Fruit fly (Drosophila melanogaster): ENCODE measurements around the gene Arts.

Gene Arts

dm6 chr3L:16567495-16567894 is 35.2 kb upstream of the Arts start (continued):
- peak; percentile 56 for TF ChIP-seq CG4328 (GFP tag; optimal IDR thresholded peaks at IDR 0.05)
- no peak for TF ChIP-seq CG11093 (GFP tag; IDR thresholded peaks at IDR 0.05)
- TF ChIP-seq insv (GFP tag; optimal IDR thresholded peaks at IDR 0.05): no peak
- TF ChIP-seq chm (GFP tag; IDR thresholded peaks at IDR 0.05): 0 out of 2 replicates have a peak, but pooled peaks have one; percentile 20
- TF ChIP-seq lbe (GFP tag; optimal IDR thresholded peaks at IDR 0.05): no peak
- no peak for TF ChIP-seq aop (GFP tag; IDR thresholded peaks at IDR 0.05)
- TF ChIP-seq zfh2 (GFP tag; optimal IDR thresholded peaks at IDR 0.05): no peak
- TF ChIP-seq CG8281 (tag; optimal IDR thresholded peaks at IDR 0.05): peak; percentile 32
- no peak for TF ChIP-seq br (optimal IDR thresholded peaks at IDR 0.05)
- TF ChIP-seq CG8359 (GFP tag; optimal IDR thresholded peaks at IDR 0.05; ENCODE audit: borderline replicate concordance): no peak
- no peak for TF ChIP-seq tna (GFP tag; IDR thresholded peaks at IDR 0.05; ENCODE audit: partially characterized antibody)
- TF ChIP-seq tx (GFP tag; optimal IDR thresholded peaks at IDR 0.05): no peak
- TF ChIP-seq HLH3B (GFP tag; IDR thresholded peaks at IDR 0.05): peak; percentile 67
- TF ChIP-seq ash1 (GFP tag; optimal IDR thresholded peaks at IDR 0.05): no peak
- TF ChIP-seq unpg (GFP tag; optimal IDR thresholded peaks at IDR 0.05): peak; percentile 77
- no peak for TF ChIP-seq CG16813 (GFP tag; IDR thresholded peaks at IDR 0.05; ENCODE audit: partially characterized antibody)
- TF ChIP-seq Camta (GFP tag; optimal IDR thresholded peaks at IDR 0.05): no peak
- no peak for TF ChIP-seq grn (GFP tag; optimal IDR thresholded peaks at IDR 0.05)
- TF ChIP-seq Nf-YA (GFP tag; IDR thresholded peaks at IDR 0.05): no peak
- TF ChIP-seq CG18011 (GFP tag; optimal IDR thresholded peaks at IDR 0.05): no peak
- TF ChIP-seq CG4820 (GFP tag; optimal IDR thresholded peaks at IDR 0.05): peak; percentile 48
- TF ChIP-seq CG31224 (GFP tag; IDR thresholded peaks at IDR 0.05): no peak
- no peak for TF ChIP-seq CG3838 (GFP tag; optimal IDR thresholded peaks at IDR 0.05)
- TF ChIP-seq bab2 (GFP tag; optimal IDR thresholded peaks at IDR 0.05): no peak
- no peak for TF ChIP-seq CG4617 (GFP tag; optimal IDR thresholded peaks at IDR 0.05; ENCODE audit: borderline replicate concordance)
- peak; percentile 35 for TF ChIP-seq CG18599 (GFP tag; optimal IDR thresholded peaks at IDR 0.05)
- no peak for TF ChIP-seq prd (optimal IDR thresholded peaks at IDR 0.05)
- peak; percentile 73; the same call in 2 of the 3 replicates for TF ChIP-seq prd (GFP tag; IDR thresholded peaks at IDR 0.05)
- peak; percentile 83 for TF ChIP-seq gcm (GFP tag; optimal IDR thresholded peaks at IDR 0.05)
- no peak for TF ChIP-seq Optix (GFP tag; IDR thresholded peaks at IDR 0.05)
- no peak for TF ChIP-seq yki (optimal IDR thresholded peaks at IDR 0.05)
- no peak for TF ChIP-seq sim (GFP tag; IDR thresholded peaks at IDR 0.05)
- TF ChIP-seq mld (GFP tag; IDR thresholded peaks at IDR 0.05; ENCODE audit: partially characterized antibody): no peak
- TF ChIP-seq E2f2 (GFP tag; IDR thresholded peaks at IDR 0.05): peak; percentile 35
- TF ChIP-seq pnt (GFP tag; optimal IDR thresholded peaks at IDR 0.05): no peak
- TF ChIP-seq sima (GFP tag; optimal IDR thresholded peaks at IDR 0.05): no peak
- TF ChIP-seq Sox102F (GFP tag; optimal IDR thresholded peaks at IDR 0.05): peak; percentile 84
- TF ChIP-seq CoRest (tag; optimal IDR thresholded peaks at IDR 0.05): peak; percentile 73
- TF ChIP-seq Antp (GFP tag; optimal IDR thresholded peaks at IDR 0.05): no peak
- TF ChIP-seq CG32772 (GFP tag; IDR thresholded peaks at IDR 0.05): no peak
- TF ChIP-seq Hand (GFP tag; optimal IDR thresholded peaks at IDR 0.05): no peak
- no peak for TF ChIP-seq Aef1 (GFP tag; IDR thresholded peaks at IDR 0.05)
- no peak for TF ChIP-seq bbx (GFP tag; IDR thresholded peaks at IDR 0.05; ENCODE audit: partially characterized antibody)
- no peak for TF ChIP-seq Bdp1 (GFP tag; optimal IDR thresholded peaks at IDR 0.05)
- peak; percentile 62 for TF ChIP-seq CG1603 (tag; optimal IDR thresholded peaks at IDR 0.05)
- TF ChIP-seq CG15514 (GFP tag; optimal IDR thresholded peaks at IDR 0.05): no peak
- no peak for TF ChIP-seq amos (GFP tag; IDR thresholded peaks at IDR 0.05; ENCODE audit: partially characterized antibody)
- TF ChIP-seq toy (GFP tag; IDR thresholded peaks at IDR 0.05): no peak
- TF ChIP-seq danr (GFP tag; IDR thresholded peaks at IDR 0.05): no peak
- TF ChIP-seq mirr (GFP tag; optimal IDR thresholded peaks at IDR 0.05): no peak
- no peak for TF ChIP-seq TFAM (GFP tag; optimal IDR thresholded peaks at IDR 0.05)
- TF ChIP-seq Atf-2 (GFP tag; optimal IDR thresholded peaks at IDR 0.05): no peak

Data from whole organism, embryonic.